Worm (Caenorhabditis elegans): ENCODE results near the gene dpf-6.

dpf-6 gene

ce11 chrIII:8037941-8038340 lies at the start of gene dpf-6:
Gene dpf-6 (plus strand): TSS chrIII:8038241.
- no peak for TF ChIP-seq pag-3 (tag; optimal IDR thresholded peaks at IDR 0.05; ENCODE audit: borderline replicate concordance)
- no peak for TF ChIP-seq sox-2 (GFP tag; IDR thresholded peaks at IDR 0.05)
- TF ChIP-seq tbx-2 (tag; optimal IDR thresholded peaks at IDR 0.05): no peak
- no peak for TF ChIP-seq K02D7.2 (tag; optimal IDR thresholded peaks at IDR 0.05)
- no peak for TF ChIP-seq odd-2 (tag; optimal IDR thresholded peaks at IDR 0.05)
- no peak for TF ChIP-seq ref-2 (tag; optimal IDR thresholded peaks at IDR 0.05)
- TF ChIP-seq pat-9 (tag; optimal IDR thresholded peaks at IDR 0.05): no peak

- no peak for TF ChIP-seq ceh-6 (GFP tag; optimal IDR thresholded peaks at IDR 0.05)
- TF ChIP-seq pag-3 (tag; optimal IDR thresholded peaks at IDR 0.05; ENCODE audit: borderline replicate concordance): no peak
- TF ChIP-seq mec-3 (tag; optimal IDR thresholded peaks at IDR 0.05; ENCODE audit: borderline replicate concordance): no peak
- no peak for TF ChIP-seq elt-4 (tag; optimal IDR thresholded peaks at IDR 0.05)
- TF ChIP-seq ceh-18 (tag; optimal IDR thresholded peaks at IDR 0.05): no peak
- TF ChIP-seq unc-42 (tag; optimal IDR thresholded peaks at IDR 0.05): no peak
- TF ChIP-seq C38D4.7 (GFP tag; optimal IDR thresholded peaks at IDR 0.05): no peak
- TF ChIP-seq sdc-2 (tag; optimal IDR thresholded peaks at IDR 0.05): no peak
- TF ChIP-seq npax-4 (tag; optimal IDR thresholded peaks at IDR 0.05): no peak
- no peak for TF ChIP-seq ceh-14 (tag; optimal IDR thresholded peaks at IDR 0.05)
- TF ChIP-seq pax-1 (tag; optimal IDR thresholded peaks at IDR 0.05): no peak
Measured at ce11 chrIII:7996353-7996752, 41.7 kb upstream of the dpf-6 start, which contains the start of gene npr-17. Gene npr-17 (minus strand): TSS chrIII:7996453.

ce11 chrIII:7997447-7998046 lies 40.5 kb upstream of the dpf-6 start:
- no peak for TF ChIP-seq ztf-16 (tag; optimal IDR thresholded peaks at IDR 0.05)
- TF ChIP-seq zip-5 (tag; optimal IDR thresholded peaks at IDR 0.05): no peak
- TF ChIP-seq Y22D7AL.16 (tag; optimal IDR thresholded peaks at IDR 0.05): no peak
- no peak for TF ChIP-seq ets-4 (tag; optimal IDR thresholded peaks at IDR 0.05)
- TF ChIP-seq hlh-13 (GFP tag; optimal IDR thresholded peaks at IDR 0.05): no peak
- no peak for TF ChIP-seq K02D7.2 (tag; optimal IDR thresholded peaks at IDR 0.05)
- TF ChIP-seq ceh-22 (tag; optimal IDR thresholded peaks at IDR 0.05): no peak
- no peak for TF ChIP-seq fkh-10 (GFP tag; optimal IDR thresholded peaks at IDR 0.05)
- TF ChIP-seq dmd-4 (tag; optimal IDR thresholded peaks at IDR 0.05; ENCODE audit: borderline replicate concordance): no peak
- TF ChIP-seq che-1 (tag; optimal IDR thresholded peaks at IDR 0.05): no peak
- TF ChIP-seq nhr-11 (tag; optimal IDR thresholded peaks at IDR 0.05): no peak
- TF ChIP-seq ceh-31 (tag; optimal IDR thresholded peaks at IDR 0.05): no peak
- no peak for TF ChIP-seq ceh-2 (tag; optimal IDR thresholded peaks at IDR 0.05)
- no peak for TF ChIP-seq hlh-6 (tag; optimal IDR thresholded peaks at IDR 0.05)
- TF ChIP-seq ceh-30 (tag; optimal IDR thresholded peaks at IDR 0.05): no peak
- no peak for TF ChIP-seq F13H6.1 (tag; optimal IDR thresholded peaks at IDR 0.05)
- no peak for TF ChIP-seq fax-1 (tag; optimal IDR thresholded peaks at IDR 0.05)
- no peak for TF ChIP-seq ceh-14 (tag; optimal IDR thresholded peaks at IDR 0.05)
- no peak for TF ChIP-seq eyg-1 (tag; optimal IDR thresholded peaks at IDR 0.05)

- no peak for TF ChIP-seq npax-4 (tag; optimal IDR thresholded peaks at IDR 0.05)
- TF ChIP-seq unc-3 (GFP tag; conservative IDR thresholded peaks at IDR 0.05): no peak
- TF ChIP-seq unc-3 (tag; optimal IDR thresholded peaks at IDR 0.05): no peak
- no peak for TF ChIP-seq mec-3 (tag; optimal IDR thresholded peaks at IDR 0.05; ENCODE audit: borderline replicate concordance)
- no peak for TF ChIP-seq K02D7.2 (tag; optimal IDR thresholded peaks at IDR 0.05)
- no peak for TF ChIP-seq che-1 (tag; optimal IDR thresholded peaks at IDR 0.05)
- no peak for TF ChIP-seq ceh-14 (tag; optimal IDR thresholded peaks at IDR 0.05)
- TF ChIP-seq pha-4 (tag; optimal IDR thresholded peaks at IDR 0.05): no peak
- no peak for TF ChIP-seq ceh-45 (GFP tag; IDR thresholded peaks at IDR 0.05)
- no peak for TF ChIP-seq eyg-1 (tag; optimal IDR thresholded peaks at IDR 0.05)
- no peak for TF ChIP-seq unc-86 (tag; optimal IDR thresholded peaks at IDR 0.05)
- no peak for TF ChIP-seq tbx-7 (tag; optimal IDR thresholded peaks at IDR 0.05)
Measured at ce11 chrIII:8001557-8001956, 36.5 kb upstream of the dpf-6 start.

Data from whole organism, late embryonic.